Worm (Caenorhabditis elegans) whole organism, L3 larva: ENCODE measurements around the gene cutl-16.

Experiments used
- ama-1 ChIP-seq: fragments of 150-350 bp; optimal IDR thresholded peaks from 2 replicates; lab custom pipeline; 2018
- ceh-82 ChIP-seq: fragments of 150-350 bp; optimal IDR thresholded peaks from 2 replicates; lab custom pipeline; 2014; ENCODE audit warnings: missing biosample characterization, missing genetic modification characterization
- ceh-9 ChIP-seq: sonication (generic microtip); optimal IDR thresholded peaks from 2 replicates; lab custom pipeline; 2018; ENCODE audit warnings: missing biosample characterization, missing genetic modification characterization
- egl-27 ChIP-seq: sonication (generic microtip); optimal IDR thresholded peaks from 4 replicates; lab custom pipeline; 2017; ENCODE audit warnings: missing biosample characterization, missing genetic modification reagents, missing genetic modification characterization
- elt-1 ChIP-seq: fragments of 150-350 bp; optimal IDR thresholded peaks from 2 replicates; lab custom pipeline; 2014; ENCODE audit warnings: missing biosample characterization, missing genetic modification characterization
- elt-3 ChIP-seq, 3 experiments: fragments of 150-350 bp in 1 of 3; sonication (generic microtip) in 2 of 3; optimal IDR thresholded peaks; 2 replicates in 2 of 3; 4 replicates in 1 of 3; lab custom pipeline; 2014 to 2017; ENCODE audit warnings: missing biosample characterization in 3 of 3, missing genetic modification characterization in 3 of 3
- lin-15B ChIP-seq: fragments of 150-350 bp; optimal IDR thresholded peaks from 2 replicates; lab custom pipeline; 2014; ENCODE audit warnings: missing biosample characterization, missing genetic modification characterization
- lin-39 ChIP-seq: fragments of 150-350 bp; optimal IDR thresholded peaks from 2 replicates; lab custom pipeline; 2018; ENCODE audit warnings: missing biosample characterization, missing genetic modification reagents, missing genetic modification characterization
- nhr-76 ChIP-seq: fragments of 150-350 bp; sonication (generic microtip); optimal IDR thresholded peaks from 5 replicates; lab custom pipeline; 2014; ENCODE audit warnings: missing biosample characterization, missing genetic modification characterization
- pha-4 ChIP-seq: fragments of 150-350 bp; optimal IDR thresholded peaks from 2 replicates; lab custom pipeline; 2014; ENCODE audit warnings: missing biosample characterization, missing genetic modification reagents, missing genetic modification characterization
- unc-39 ChIP-seq: sonication (generic microtip); optimal IDR thresholded peaks from 4 replicates; lab custom pipeline; 2017; ENCODE audit warnings: missing biosample characterization, missing genetic modification characterization
- unc-62 ChIP-seq: fragments of 150-350 bp; sonication (generic microtip); optimal IDR thresholded peaks from 4 replicates; lab custom pipeline; 2014; ENCODE audit warnings: missing biosample characterization, missing genetic modification reagents, missing genetic modification characterization
- zag-1 ChIP-seq: fragments of 150-350 bp; optimal IDR thresholded peaks from 2 replicates; lab custom pipeline; 2014; ENCODE audit warnings: missing biosample characterization, missing genetic modification characterization

- no peak for TF ChIP-seq ceh-82 (tag; lab: Kevin White, UChicago)
- TF ChIP-seq unc-62, result no peak
- no peak for TF ChIP-seq nhr-76 (tag; lab: Kevin White, UChicago)
- no peak for TF ChIP-seq egl-27
- TF ChIP-seq zag-1 (tag; lab: Kevin White, UChicago), result no peak
- no peak for TF ChIP-seq ama-1 (lab: Kevin White, UChicago)
- no peak for TF ChIP-seq unc-39
- TF ChIP-seq lin-15B, result no peak
- TF ChIP-seq lin-39, result no peak
- TF ChIP-seq pha-4 (tag; lab: Kevin White, UChicago), result no peak
- no peak for TF ChIP-seq elt-3 (tag; optimal IDR thresholded peaks at IDR 0.05; lab: Kevin White, UChicago)
- TF ChIP-seq ceh-9 (tag; lab: Kevin White, UChicago), result no peak
- no peak for TF ChIP-seq elt-1
These were observed 31.0 kb upstream of the cutl-16 start, which contains the start of gene T25D10.4 for ce11 chrII:6410181-6410580.
